Fruit fly (Drosophila melanogaster): ENCODE data around the gene CG12605.

CG12605 gene

DNA sequence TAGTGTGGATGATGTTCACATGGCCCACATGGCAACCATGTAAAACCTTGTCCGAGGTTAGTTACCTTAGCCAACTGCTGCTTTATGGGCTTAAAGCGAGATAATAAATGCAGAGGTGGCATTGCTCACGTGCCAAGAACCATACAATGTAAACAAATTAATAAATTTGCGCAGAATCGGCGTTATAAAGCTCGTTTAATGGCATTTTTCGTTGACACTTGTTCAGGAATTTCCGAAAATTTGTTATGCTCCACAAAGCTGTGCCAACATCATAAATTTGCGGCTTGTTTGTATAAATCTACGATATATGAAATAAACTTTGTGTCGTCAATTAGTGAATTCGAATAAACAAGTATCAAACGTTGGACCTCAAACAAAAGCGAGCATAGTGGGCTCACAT lies 32.8 kb downstream of the CG12605 start:
- TF ChIP-seq CG17801 (GFP tag; optimal IDR thresholded peaks at IDR 0.05; ENCODE audit: partially characterized antibody): no peak

DNA sequence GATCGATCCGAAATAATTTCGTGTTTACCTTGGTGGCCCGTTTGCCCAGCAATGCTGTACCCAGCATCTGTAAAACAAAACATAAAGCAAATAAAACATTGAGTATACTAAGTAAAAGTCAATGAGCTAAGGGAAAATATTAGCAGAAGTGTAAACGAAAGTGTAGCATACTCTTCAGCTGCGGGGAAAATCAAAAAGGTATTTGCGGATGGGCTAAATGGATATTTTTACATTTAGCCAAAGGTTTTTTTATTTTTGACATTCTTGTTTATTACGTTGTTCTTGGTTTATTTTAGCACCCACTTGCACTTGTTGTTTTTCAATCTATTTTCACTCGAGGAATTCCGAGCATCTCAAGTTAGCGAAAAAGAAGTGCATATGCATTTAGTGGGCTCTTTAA lies 33.6 kb downstream of the CG12605 start:
- TF ChIP-seq CG17801 (GFP tag; optimal IDR thresholded peaks at IDR 0.05; ENCODE audit: partially characterized antibody): no peak

DNA sequence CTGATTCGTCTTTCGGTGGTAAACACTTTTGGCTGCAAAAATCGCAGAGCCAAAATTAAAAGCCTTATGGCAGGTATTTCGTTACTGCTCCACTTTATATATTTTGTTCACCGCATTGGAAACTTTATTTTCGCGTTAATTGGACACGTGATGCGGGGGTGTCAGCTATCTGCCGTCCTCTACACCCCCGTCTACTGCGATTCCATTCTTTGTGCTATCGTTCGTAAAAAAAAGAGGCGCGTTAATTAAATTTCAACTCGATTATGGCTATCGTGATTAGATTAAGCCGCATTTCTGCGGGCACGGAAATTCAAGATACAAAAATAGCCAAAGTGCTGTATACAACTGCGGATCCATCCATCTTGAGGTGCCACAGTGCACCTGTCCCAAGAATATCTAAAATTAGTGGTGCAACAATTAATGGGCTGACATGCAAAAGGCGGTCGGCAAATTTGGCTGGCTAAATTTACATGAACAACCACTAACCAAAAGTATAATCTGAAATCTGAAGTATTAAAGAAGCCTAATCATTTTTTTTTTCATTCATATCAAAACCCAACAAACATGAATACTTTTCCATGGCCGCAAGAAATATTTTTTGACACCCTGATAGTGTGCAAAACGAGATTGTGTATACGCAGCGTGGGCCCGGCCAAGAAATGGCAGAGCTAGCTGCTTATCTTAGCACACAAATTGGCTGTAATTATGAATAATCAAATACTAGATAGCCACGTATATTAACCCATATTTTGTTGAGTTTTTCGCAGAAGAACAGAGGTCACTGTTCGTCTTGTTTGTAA lies 34.4 kb downstream of the CG12605 start:
- TF ChIP-seq CG17801 (GFP tag; optimal IDR thresholded peaks at IDR 0.05; ENCODE audit: partially characterized antibody): no peak

DNA sequence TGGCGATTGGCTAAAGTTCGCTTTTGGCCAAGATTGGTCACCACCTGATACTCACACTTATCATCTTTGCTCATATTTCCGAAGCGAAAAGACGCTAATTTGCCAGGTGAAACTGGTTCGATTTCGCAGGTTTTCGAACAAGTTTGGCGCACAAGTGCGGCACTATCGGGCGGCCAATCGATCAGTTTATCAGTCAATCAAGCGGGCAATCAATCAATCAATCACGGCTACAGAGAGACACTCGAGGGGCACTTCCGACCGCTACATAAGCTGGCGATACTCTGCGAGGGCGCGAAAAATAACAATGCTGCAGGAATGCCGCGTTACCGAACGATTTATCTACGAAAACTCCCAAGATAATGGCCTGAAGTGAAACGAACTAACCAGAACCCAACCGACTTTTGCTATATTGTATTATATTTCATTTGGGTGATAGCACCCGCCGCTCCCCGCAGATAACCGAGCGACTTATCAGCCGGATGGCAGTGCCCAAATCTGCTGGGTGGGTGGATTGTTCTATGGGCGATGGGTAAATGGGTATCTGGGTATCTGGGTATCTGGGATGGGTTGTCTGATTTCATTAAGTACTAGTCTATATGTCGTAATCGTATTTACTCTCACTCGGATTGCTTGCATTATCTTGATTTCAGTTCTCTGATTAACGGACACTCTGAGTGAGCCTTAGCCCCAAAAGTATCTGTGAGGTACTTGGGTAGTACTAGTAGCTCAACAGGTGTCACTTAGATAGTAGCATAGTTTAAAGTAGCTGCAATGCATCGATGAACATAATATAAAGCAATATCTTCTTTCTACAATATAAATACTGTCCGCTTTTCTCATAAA lies 35.4 kb downstream of the CG12605 start:
- TF ChIP-seq CG17801 (GFP tag; optimal IDR thresholded peaks at IDR 0.05; ENCODE audit: partially characterized antibody): no peak

DNA sequence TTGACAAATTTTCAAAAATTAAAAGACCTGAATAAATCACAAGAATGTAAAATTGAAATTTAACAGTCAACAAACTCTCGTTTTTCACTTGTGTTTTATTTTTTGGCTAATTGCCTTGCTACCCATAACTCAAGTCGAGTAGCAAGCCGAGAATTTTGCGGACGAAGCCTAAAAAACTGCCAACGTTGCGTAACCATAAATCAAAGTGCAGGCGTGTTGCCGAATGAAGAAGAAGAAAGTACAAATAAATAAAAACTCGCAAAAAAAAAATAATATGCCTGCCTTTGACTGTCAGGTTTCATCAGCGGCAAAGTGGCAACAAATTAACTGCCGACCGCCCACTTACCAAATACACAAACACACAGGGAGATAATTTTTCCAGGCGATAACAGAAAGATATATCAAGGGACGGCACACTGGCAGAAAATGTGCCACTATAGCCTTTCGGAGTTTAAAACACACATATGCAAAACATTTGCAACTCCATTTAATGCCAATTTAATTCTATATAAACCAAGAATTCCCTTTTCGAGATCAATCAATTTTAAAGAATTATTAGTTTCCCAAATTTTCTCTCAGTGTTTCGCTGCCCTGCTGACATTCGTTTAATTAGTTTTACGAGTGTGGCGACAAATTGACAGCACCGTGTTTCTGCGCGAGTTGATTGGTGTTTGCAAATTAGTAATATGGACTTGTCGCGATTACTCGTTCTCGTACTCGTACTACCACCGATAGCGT lies 36.2 kb downstream of the CG12605 start:
- peak; percentile 79 for TF ChIP-seq CG17801 (GFP tag; optimal IDR thresholded peaks at IDR 0.05; ENCODE audit: partially characterized antibody)

DNA sequence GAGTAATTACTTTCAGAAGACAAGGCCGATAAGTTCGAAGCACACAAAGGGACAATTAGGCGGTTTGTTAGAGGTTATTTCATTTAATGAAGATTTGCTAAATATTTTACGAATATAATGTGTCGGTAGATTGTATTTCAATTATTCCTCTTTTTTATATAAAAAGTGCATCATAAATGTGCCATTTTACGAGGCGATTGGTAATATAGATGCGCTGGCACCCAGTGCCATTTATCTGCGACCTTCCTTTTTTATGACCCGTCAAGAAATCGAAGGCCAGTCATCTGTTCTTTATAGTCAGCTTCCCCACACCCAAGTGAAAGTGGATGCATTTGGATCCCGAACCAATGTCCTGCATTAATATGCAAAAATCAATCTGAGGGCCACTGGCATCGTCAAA lies 37.1 kb downstream of the CG12605 start:
- TF ChIP-seq CG17801 (GFP tag; optimal IDR thresholded peaks at IDR 0.05; ENCODE audit: partially characterized antibody): no peak

DNA sequence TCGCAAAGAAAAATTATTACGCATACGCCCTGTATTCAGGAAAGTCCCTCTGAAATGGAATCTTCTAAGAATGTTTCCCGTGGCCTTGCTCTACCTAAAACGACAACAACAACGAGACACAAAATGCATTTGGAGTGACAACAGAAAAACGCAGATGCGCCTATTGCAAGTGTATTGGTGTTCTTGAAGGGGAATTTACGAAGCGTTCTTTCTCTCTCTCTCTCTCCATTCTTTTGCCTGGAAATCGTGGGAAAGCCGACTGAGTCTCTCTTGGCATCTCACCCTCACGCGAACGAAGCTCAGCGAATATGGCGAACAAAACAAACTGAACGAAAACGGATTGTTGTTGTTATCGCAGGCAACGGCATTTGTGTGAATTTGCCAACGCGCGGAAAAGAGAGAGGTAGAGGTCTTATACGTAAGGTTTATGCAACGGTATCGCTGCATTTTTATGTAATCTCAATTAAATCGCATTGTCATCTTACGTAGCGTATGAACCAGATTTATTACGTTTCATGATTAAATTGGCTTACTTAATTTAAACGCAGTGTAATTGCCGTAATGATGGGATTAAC lies 38.3 kb downstream of the CG12605 start:
- TF ChIP-seq CG17801 (GFP tag; optimal IDR thresholded peaks at IDR 0.05; ENCODE audit: partially characterized antibody): no peak

DNA sequence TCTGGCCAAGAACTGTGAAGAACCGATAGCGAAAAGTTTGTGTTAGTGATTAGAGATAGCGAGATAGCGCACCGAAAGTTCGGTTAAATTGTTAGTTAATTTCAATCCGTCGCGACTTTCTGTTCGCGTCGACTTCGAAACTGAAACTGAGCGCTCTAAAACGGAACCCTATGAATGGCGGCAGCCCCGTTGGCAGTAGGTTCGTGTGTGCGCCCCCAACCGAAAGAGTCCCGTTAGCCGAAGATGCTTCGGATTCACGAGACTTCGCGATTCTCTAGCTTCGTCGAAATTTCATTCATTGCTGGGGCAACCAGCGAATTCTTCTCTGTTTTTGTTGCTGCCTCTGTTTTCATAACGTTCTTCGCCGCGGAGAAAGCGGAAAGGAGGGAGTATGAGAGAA lies 39.1 kb downstream of the CG12605 start:
- TF ChIP-seq CG17801 (GFP tag; optimal IDR thresholded peaks at IDR 0.05; ENCODE audit: partially characterized antibody): no peak

DNA sequence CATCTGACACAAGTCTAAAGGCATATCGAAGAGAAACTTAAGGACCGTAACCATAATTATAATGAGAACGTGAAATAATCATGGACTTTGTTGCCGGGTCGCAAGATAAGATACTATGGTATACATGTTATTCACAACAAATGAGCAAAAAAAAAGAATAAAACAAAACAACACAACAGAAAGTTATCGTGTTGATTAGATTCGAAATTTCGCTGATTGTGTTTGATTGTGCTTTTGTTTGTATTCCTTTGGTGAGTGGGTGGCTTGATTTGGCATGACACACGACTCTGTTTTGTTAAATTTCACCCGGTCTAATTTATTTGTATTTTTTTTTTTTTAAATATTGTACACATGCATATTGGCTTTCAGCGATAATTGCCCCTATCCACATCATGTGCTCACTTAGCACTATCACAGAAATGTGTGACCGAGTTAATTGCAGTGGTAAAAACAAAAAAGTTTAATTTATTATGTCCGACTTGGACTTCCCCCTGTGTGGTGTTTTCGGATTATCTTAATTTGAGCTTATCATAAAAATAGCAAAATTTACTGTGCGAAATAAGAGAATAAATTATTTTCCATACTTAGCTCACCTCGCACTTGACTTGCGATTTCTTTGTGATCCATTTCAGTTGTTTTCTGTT lies 40.8 kb downstream of the CG12605 start:
- TF ChIP-seq CG17801 (GFP tag; optimal IDR thresholded peaks at IDR 0.05; ENCODE audit: partially characterized antibody): no peak

DNA sequence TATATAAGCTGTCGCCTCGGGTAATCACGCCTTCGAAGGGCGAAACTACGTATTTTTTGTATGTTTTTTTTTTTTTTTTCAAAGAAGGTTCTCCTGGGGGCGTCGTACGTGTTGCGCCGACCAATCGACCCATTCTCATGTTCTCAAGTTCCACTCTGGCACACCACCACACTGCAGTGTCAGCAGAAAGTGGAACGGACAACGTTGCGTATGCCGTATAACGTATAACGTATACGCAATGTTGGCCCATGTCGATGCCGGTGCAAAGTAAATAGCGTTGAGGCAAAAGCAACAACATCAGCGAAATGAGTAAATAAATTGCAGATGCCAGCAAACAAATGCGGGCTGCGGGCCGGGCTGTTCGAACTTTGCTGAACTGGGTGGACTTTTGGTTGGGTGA lies 52.4 kb downstream of the CG12605 start:
- TF ChIP-seq CG17801 (GFP tag; optimal IDR thresholded peaks at IDR 0.05; ENCODE audit: partially characterized antibody): no peak

DNA sequence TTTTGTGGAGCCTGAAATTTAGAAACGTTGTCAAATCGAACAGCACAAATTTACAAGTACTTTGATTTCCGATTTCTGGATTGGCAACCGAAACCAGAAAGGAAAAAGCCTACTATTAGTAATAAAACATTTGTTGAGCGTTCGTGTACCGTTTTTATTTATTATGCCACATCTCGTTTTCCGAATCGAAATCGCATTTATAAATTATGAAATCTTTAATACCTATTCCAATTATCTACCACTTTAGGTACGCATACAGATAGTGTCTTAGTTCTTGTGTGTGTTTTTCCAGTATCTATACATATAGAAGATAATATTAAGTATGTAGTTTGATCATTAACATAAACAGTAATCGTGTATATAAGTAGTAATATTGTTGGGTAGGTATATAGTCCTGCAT lies 54.7 kb downstream of the CG12605 start, which contains the start of gene mge:
Gene mge (minus strand): TSS at position 101 of the 400 bp plus-strand sequence.
- TF ChIP-seq CG17801 (GFP tag; optimal IDR thresholded peaks at IDR 0.05; ENCODE audit: partially characterized antibody): no peak

DNA sequence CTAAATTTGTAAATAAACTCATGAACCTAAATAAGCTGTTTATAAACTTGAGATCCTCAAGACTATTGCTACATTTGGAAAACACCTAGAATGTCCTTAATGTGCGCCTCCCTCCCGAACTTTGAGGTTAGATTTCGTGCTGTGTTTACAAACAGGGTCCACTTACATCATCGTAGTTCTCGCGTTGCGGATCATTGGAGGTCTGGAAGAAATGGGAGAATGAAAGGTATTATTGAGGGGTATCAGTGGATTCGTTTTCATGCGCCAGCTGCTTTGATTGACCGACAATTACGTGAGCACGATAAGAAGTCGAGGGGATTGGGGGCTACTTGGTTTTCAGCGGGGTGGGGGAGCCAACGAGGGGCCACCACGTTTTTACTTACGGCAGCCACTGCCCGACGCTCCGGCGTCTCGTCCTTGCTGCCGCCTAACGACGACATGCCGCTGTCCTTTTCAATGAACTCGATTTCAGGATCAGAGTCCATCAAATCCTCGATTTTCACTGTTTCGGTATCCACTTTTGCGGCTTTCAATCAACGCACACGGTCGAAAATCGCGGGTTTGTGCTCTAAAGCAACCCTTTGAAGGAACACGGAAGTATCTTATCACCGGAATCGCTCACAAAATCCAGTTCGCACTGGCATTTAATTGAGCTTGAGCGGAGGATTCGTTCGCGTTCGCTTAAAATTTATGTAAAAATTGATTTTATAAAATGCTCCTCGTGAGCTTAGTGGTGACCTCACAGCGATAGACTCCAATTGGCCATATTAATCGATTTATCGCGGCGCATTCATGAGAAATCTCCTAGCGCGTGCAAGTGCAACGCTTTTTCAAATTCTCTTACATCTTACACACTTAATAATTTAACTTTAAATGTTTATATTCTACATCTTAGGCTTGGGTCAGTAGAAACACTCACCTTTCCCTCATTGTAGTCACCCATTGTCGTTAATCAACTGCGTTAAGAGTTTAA lies 55.4 kb downstream of the CG12605 start:
- no peak for TF ChIP-seq CG17801 (GFP tag; optimal IDR thresholded peaks at IDR 0.05; ENCODE audit: partially characterized antibody)

DNA sequence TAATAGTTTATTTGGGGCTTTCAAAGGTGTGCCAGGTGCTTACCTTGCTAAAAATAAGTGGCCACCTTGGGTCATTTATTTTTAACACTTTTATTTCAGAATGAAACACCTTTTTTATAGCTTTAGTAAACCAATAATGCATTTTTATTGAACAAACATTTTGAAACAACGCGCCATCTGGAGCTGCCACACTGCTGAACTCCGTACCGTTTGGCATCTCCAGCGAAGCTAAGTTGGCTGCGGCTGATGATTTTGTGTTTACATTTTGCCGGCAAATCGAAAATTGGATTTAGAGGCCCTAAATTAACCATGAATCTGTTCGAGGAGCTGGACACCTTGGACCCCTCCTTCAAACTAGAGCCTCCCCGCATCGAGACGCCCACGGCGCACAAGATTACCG lies 59.5 kb downstream of the CG12605 start, which contains the start of gene ida:
Gene ida (plus strand): TSS at position 234 of the 400 bp plus-strand sequence.
- TF ChIP-seq CG17801 (GFP tag; optimal IDR thresholded peaks at IDR 0.05; ENCODE audit: partially characterized antibody): peak; percentile 52

Data from ovary, adult (tissue).